Worm (Caenorhabditis elegans) whole organism, midembryonic: ENCODE results near the gene F40G9.8.
"Not testable (repeated sequence)": the region's sequence is repeated elsewhere in the genome, so short reads cannot be mapped to it uniquely, and the experiment has no call there.

ENCODE experiments used
- T22C8.4 ChIP-seq: fragments of 200-800 bp; sonication (Bioruptor generic); IDR thresholded peaks from 2 replicates; pipeline ENCODE4 v1.3.6; 2022; ENCODE audit warnings: missing genetic modification characterization, missing compliant biosample characterization
- cog-1 ChIP-seq: sonication (generic microtip); optimal IDR thresholded peaks from 2 replicates; lab custom pipeline; 2016; ENCODE audit warnings: missing genetic modification characterization, missing compliant biosample characterization
- flt-1 ChIP-seq: fragments of 200-800 bp; sonication (Bioruptor generic); IDR thresholded peaks from 2 replicates; pipeline ENCODE4 v1.3.6; 2022; ENCODE audit warnings: missing genetic modification characterization, missing compliant biosample characterization
- klf-2 ChIP-seq: fragments of 200-800 bp; sonication (Bioruptor generic); conservative IDR thresholded peaks from 2 replicates; pipeline ENCODE4 v1.3.6; 2022; ENCODE audit warnings: missing genetic modification reagents, missing genetic modification characterization, missing compliant biosample characterization
- med-1 ChIP-seq: sonication (generic microtip); optimal IDR thresholded peaks from 2 replicates; lab custom pipeline; 2017; ENCODE audit warnings: missing genetic modification characterization, mild to moderate bottlenecking, missing compliant biosample characterization, antibody characterized with exemption, missing genetic modification reagents; ENCODE audit not compliant: insufficient read depth
- ref-1 ChIP-seq: fragments of 200-800 bp; sonication (Bioruptor generic); conservative IDR thresholded peaks from 2 replicates; pipeline ENCODE4 v1.3.6; 2022; ENCODE audit warnings: missing genetic modification reagents, missing genetic modification characterization, missing compliant biosample characterization
- tab-1 ChIP-seq: fragments of 200-800 bp; sonication (Bioruptor generic); IDR thresholded peaks from 2 replicates; pipeline ENCODE4 v1.3.6; 2022; ENCODE audit warnings: missing genetic modification characterization, missing compliant biosample characterization
- ztf-23 ChIP-seq: fragments of 200-800 bp; sonication (Bioruptor generic); IDR thresholded peaks from 2 replicates; pipeline ENCODE4 v1.3.6; 2022; ENCODE audit warnings: missing genetic modification reagents, missing genetic modification characterization, missing compliant biosample characterization
- ztf-29 ChIP-seq: fragments of 200-800 bp; sonication (Bioruptor generic); IDR thresholded peaks from 2 replicates; pipeline ENCODE4 v1.3.6; 2022; ENCODE audit warnings: missing genetic modification reagents, missing genetic modification characterization, missing compliant biosample characterization

Gene F40G9.8

ce11 chrIII:131627-132026, 33.0 kb downstream of the F40G9.8 start:
- TF ChIP-seq cog-1 (tag; lab: Kevin White, UChicago): peak; percentile 5
- no peak for TF ChIP-seq ztf-29

- TF ChIP-seq T22C8.4 (GFP tag; lab: Robert Waterston, UW) (no peak), tab-1 (GFP tag; lab: Robert Waterston, UW) (no peak), ref-1 (no peak), ztf-23 (GFP tag; lab: Robert Waterston, UW) (no peak), klf-2 (no peak), flt-1 (GFP tag; lab: Robert Waterston, UW) (no peak), cog-1 (tag; lab: Kevin White, UChicago) (no peak), ztf-29 (no peak), med-1 (GFP tag; lab: Kevin White, UChicago) (no peak)
These were observed 34.0 kb downstream of the F40G9.8 start, which contains the start of the genes nhr-280 and C29F9.2 for ce11 chrIII:130650-131049. Gene nhr-280 (minus strand): TSS chrIII:130750. Gene C29F9.2 (plus strand): TSS chrIII:130947.

- TF ChIP-seq flt-1 (GFP tag; lab: Robert Waterston, UW) (no peak), klf-2 (no peak), ztf-23 (GFP tag; lab: Robert Waterston, UW) (no peak), ref-1 (no peak), T22C8.4 (GFP tag; lab: Robert Waterston, UW) (no peak), ztf-29 (no peak), med-1 (GFP tag; lab: Kevin White, UChicago) (no peak), tab-1 (GFP tag; lab: Robert Waterston, UW) (no peak), cog-1 (tag; lab: Kevin White, UChicago) (no peak)
These were observed 40.2 kb downstream of the F40G9.8 start, which contains the start of gene pals-23 for ce11 chrIII:124478-124877. Gene pals-23 (plus strand): TSS chrIII:124778.

- TF ChIP-seq klf-2; cog-1 (tag; lab: Kevin White, UChicago); ztf-29: not testable (repeated sequence)
These were observed 42.7 kb downstream of the F40G9.8 start, which contains the start of gene C29F9.12 for ce11 chrIII:121983-122449. Gene C29F9.12 (minus strand): TSS chrIII:122033.

- TF ChIP-seq ztf-29 (no peak), T22C8.4 (GFP tag; lab: Robert Waterston, UW) (no peak), ztf-23 (GFP tag; lab: Robert Waterston, UW) (no peak), cog-1 (tag; lab: Kevin White, UChicago) (no peak), ref-1 (no peak), tab-1 (GFP tag; lab: Robert Waterston, UW) (no peak), med-1 (GFP tag; lab: Kevin White, UChicago) (no peak), flt-1 (GFP tag; lab: Robert Waterston, UW) (no peak), klf-2 (no peak)
These were observed 44.5 kb downstream of the F40G9.8 start, which contains the start of gene pals-24 for ce11 chrIII:120199-120598. Gene pals-24 (plus strand): TSS chrIII:120435.

ce11 chrIII:117857-118256, 46.8 kb downstream of the F40G9.8 start:
- TF ChIP-seq cog-1 (tag; lab: Kevin White, UChicago) (no peak), tab-1 (GFP tag; lab: Robert Waterston, UW) (no peak), flt-1 (GFP tag; lab: Robert Waterston, UW) (no peak), klf-2 (no peak), ztf-23 (GFP tag; lab: Robert Waterston, UW) (no peak), med-1 (GFP tag; lab: Kevin White, UChicago) (no peak), ref-1 (no peak), T22C8.4 (GFP tag; lab: Robert Waterston, UW) (no peak), ztf-29 (no peak)

- TF ChIP-seq med-1 (GFP tag; lab: Kevin White, UChicago): no peak
- TF ChIP-seq ztf-23 (GFP tag; lab: Robert Waterston, UW): no peak
- TF ChIP-seq flt-1 (GFP tag; lab: Robert Waterston, UW): no peak
- TF ChIP-seq T22C8.4 (GFP tag; lab: Robert Waterston, UW): no peak
- TF ChIP-seq ref-1: no peak
- no peak for TF ChIP-seq klf-2
- no peak for TF ChIP-seq ztf-29
- TF ChIP-seq tab-1 (GFP tag; lab: Robert Waterston, UW): no peak
These were observed 47.5 kb downstream of the F40G9.8 start, which contains the start of gene C29F9.5 for ce11 chrIII:117210-117609. Gene C29F9.5 (plus strand): TSS chrIII:117510.

- no peak for TF ChIP-seq ztf-23 (GFP tag; lab: Robert Waterston, UW)
- TF ChIP-seq med-1 (GFP tag; lab: Kevin White, UChicago): no peak
- no peak for TF ChIP-seq ref-1
- TF ChIP-seq ztf-29: no peak
- TF ChIP-seq T22C8.4 (GFP tag; lab: Robert Waterston, UW): no peak
- no peak for TF ChIP-seq cog-1 (tag; lab: Kevin White, UChicago)
- TF ChIP-seq klf-2: no peak
- no peak for TF ChIP-seq flt-1 (GFP tag; lab: Robert Waterston, UW)
- no peak for TF ChIP-seq tab-1 (GFP tag; lab: Robert Waterston, UW)
These were observed 50.1 kb downstream of the F40G9.8 start, which contains the start of gene C29F9.6 for ce11 chrIII:114603-115002. Gene C29F9.6 (plus strand): TSS chrIII:114903.
